Worm (Caenorhabditis elegans) whole organism, L2 larva: ENCODE results near the gene C02F5.12.

Experiments used
- lsy-2 ChIP-seq, 2 experiments: fragments of 150-350 bp in 1 of 2; sonication (generic microtip) in 1 of 2; optimal IDR thresholded peaks; 2 replicates each; lab custom pipeline; 2014 to 2017; ENCODE audit warnings: missing biosample characterization in 2 of 2, missing genetic modification characterization in 2 of 2
- nhr-237 ChIP-seq: fragments of 150-350 bp; optimal IDR thresholded peaks from 2 replicates; lab custom pipeline; 2014; ENCODE audit warnings: missing biosample characterization, missing genetic modification characterization
- sma-3 ChIP-seq: sonication (generic microtip); optimal IDR thresholded peaks from 2 replicates; lab custom pipeline; 2016; ENCODE audit warnings: missing genetic modification reagents, missing genetic modification characterization, missing compliant biosample characterization
- ztf-11 ChIP-seq: sonication (generic microtip); optimal IDR thresholded peaks from 2 replicates; lab custom pipeline; 2017; ENCODE audit warnings: missing biosample characterization, missing genetic modification characterization

DNA sequence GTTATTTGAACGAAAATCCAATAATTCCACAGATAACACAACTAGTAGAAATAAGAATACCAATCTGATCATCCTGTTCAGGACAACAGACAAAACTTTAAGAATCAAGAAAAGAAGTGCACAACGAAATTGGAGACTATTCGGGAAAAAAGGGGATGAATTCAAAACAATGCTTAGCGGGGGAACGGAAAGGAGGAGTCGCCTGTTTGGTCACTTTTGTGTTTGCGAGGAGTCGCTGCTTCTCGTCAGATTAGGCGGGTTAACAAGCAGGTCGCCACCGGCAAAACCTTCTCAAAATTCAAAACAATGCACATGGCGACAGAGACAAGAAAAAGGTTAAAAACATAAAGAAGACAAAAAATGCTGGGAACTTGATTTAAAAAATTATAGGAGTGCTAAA, 33.1 kb downstream of the C02F5.12 start, which contains the start of gene C30A5.10:
- no peak for TF ChIP-seq nhr-237
- TF ChIP-seq sma-3 (GFP tag; lab: Kevin White, UChicago), result no peak
- TF ChIP-seq lsy-2 (tag; optimal IDR thresholded peaks at IDR 0.05; lab: Kevin White, UChicago), result no peak
- TF ChIP-seq ztf-11 (tag; lab: Kevin White, UChicago), result no peak
